Worm (Caenorhabditis elegans) whole organism, L4 larva: Measurements from ENCODE around the gene unc-71.

Source experiments
- F10B5.3 ChIP-seq: sonication (generic microtip); optimal IDR thresholded peaks from 2 replicates; lab custom pipeline; 2016; ENCODE audit warnings: mild to moderate bottlenecking, missing genetic modification characterization, missing compliant biosample characterization
- F26F4.8 ChIP-seq: fragments of 200-800 bp; sonication (Bioruptor generic); conservative IDR thresholded peaks from 2 replicates; pipeline ENCODE4 v1.3.6; 2022; ENCODE audit warnings: missing genetic modification characterization, missing compliant biosample characterization
- F37D6.2 ChIP-seq: sonication (generic microtip); optimal IDR thresholded peaks from 2 replicates; lab custom pipeline; 2016; ENCODE audit warnings: mild to moderate bottlenecking, missing genetic modification characterization, missing compliant biosample characterization
- F49E8.2 ChIP-seq: sonication (generic microtip); optimal IDR thresholded peaks from 2 replicates; lab custom pipeline; 2016; ENCODE audit warnings: missing compliant biosample characterization, mild to moderate bottlenecking, missing genetic modification characterization, borderline replicate concordance
- T20F7.1 ChIP-seq: fragments of 200-800 bp; sonication (Bioruptor generic); optimal IDR thresholded peaks from 2 replicates; lab custom pipeline; 2018; ENCODE audit warnings: mild to moderate bottlenecking, missing genetic modification characterization, missing compliant biosample characterization
- T26A8.4 ChIP-seq: fragments of 200-800 bp; sonication (Bioruptor generic); IDR thresholded peaks from 2 replicates; pipeline ENCODE4 v1.3.6; 2022; ENCODE audit warnings: missing genetic modification characterization, missing compliant biosample characterization
- Y105C5A.15 ChIP-seq: fragments of 200-800 bp; sonication (Bioruptor generic); IDR thresholded peaks from 2 replicates; pipeline ENCODE4 v1.3.6; 2022; ENCODE audit warnings: missing genetic modification characterization, missing compliant biosample characterization
- Y5F2A.4 ChIP-seq: fragments of 200-800 bp; sonication (Bioruptor generic); optimal IDR thresholded peaks from 2 replicates; lab custom pipeline; 2018; ENCODE audit warnings: mild to moderate bottlenecking, missing genetic modification characterization, missing compliant biosample characterization
- ZK337.2 ChIP-seq: fragments of 200-800 bp; sonication (Bioruptor generic); IDR thresholded peaks from 2 replicates; pipeline ENCODE4 v1.3.6; 2022; ENCODE audit warnings: missing genetic modification reagents, missing genetic modification characterization, missing compliant biosample characterization
- aha-1 ChIP-seq: fragments of 150-350 bp; peaks from one replicate; lab custom pipeline; 2014; ENCODE audit warnings: missing biosample characterization, missing genetic modification characterization
- aly-2 ChIP-seq: sonication (generic microtip); optimal IDR thresholded peaks from 2 replicates; lab custom pipeline; 2018; ENCODE audit warnings: missing biosample characterization, missing genetic modification characterization
- ama-1 ChIP-seq: fragments of 150-350 bp; optimal IDR thresholded peaks from 2 replicates; lab custom pipeline; 2014; ENCODE audit warnings: inconsistent platforms, mixed read lengths
- ceh-62 ChIP-seq: sonication (generic microtip); optimal IDR thresholded peaks from 2 replicates; lab custom pipeline; 2017; ENCODE audit warnings: missing biosample characterization, missing genetic modification characterization
- ces-1 ChIP-seq: fragments of 150-350 bp; sonication (generic microtip); optimal IDR thresholded peaks from 4 replicates; lab custom pipeline; 2014; ENCODE audit warnings: missing biosample characterization, missing genetic modification reagents, missing genetic modification characterization
- daf-12 ChIP-seq: fragments of 150-350 bp; optimal IDR thresholded peaks from 2 replicates; lab custom pipeline; 2014; ENCODE audit warnings: missing biosample characterization, missing genetic modification reagents, missing genetic modification characterization
- daf-16 ChIP-seq, 3 experiments: sonication (generic microtip); optimal IDR thresholded peaks; 2 replicates each; lab custom pipeline; 2016 to 2017; ENCODE audit warnings: missing genetic modification characterization in 3 of 3, missing genetic modification reagents in 3 of 3, mild to moderate bottlenecking in 2 of 3, missing compliant biosample characterization in 2 of 3, missing biosample characterization in 1 of 3, moderate library complexity in 1 of 3
- dve-1 ChIP-seq: sonication (generic microtip); optimal IDR thresholded peaks from 2 replicates; lab custom pipeline; 2017; ENCODE audit warnings: antibody characterized with exemption, mild to moderate bottlenecking, missing genetic modification characterization, missing compliant biosample characterization; ENCODE audit not compliant: insufficient read depth
- egl-43 ChIP-seq: fragments of 200-800 bp; sonication (Bioruptor generic); IDR thresholded peaks from 2 replicates; pipeline ENCODE4 v1.3.6; 2022; ENCODE audit warnings: missing genetic modification reagents, missing genetic modification characterization, missing compliant biosample characterization
- gei-8 ChIP-seq: fragments of 200-800 bp; sonication (Bioruptor generic); optimal IDR thresholded peaks from 2 replicates; lab custom pipeline; 2018; ENCODE audit warnings: mild to moderate bottlenecking, missing genetic modification characterization, missing compliant biosample characterization
- hif-1 ChIP-seq, 2 experiments: sonication (generic microtip); optimal IDR thresholded peaks; 2 replicates each; lab custom pipeline; 2016 to 2017; ENCODE audit warnings: missing compliant biosample characterization in 2 of 2, missing genetic modification characterization in 2 of 2, missing genetic modification reagents in 2 of 2, missing genotype in 2 of 2, mild to moderate bottlenecking in 1 of 2
- hlh-11 ChIP-seq: fragments of 200-800 bp; sonication (Bioruptor generic); optimal IDR thresholded peaks from 2 replicates; lab custom pipeline; 2018; ENCODE audit warnings: mild to moderate bottlenecking, missing genetic modification characterization, missing compliant biosample characterization
- lin-1 ChIP-seq: fragments of 200-800 bp; sonication (Bioruptor generic); IDR thresholded peaks from 2 replicates; pipeline ENCODE4 v1.3.6; 2022; ENCODE audit warnings: missing genetic modification reagents, missing genetic modification characterization, missing compliant biosample characterization
- mdl-1 ChIP-seq, 2 experiments: fragments of 150-350 bp in 1 of 2; sonication (generic microtip) in 1 of 2; optimal IDR thresholded peaks; 2 replicates each; lab custom pipeline; 2014 to 2017; ENCODE audit warnings: missing biosample characterization in 2 of 2, missing genetic modification characterization in 2 of 2
- mdt-29 ChIP-seq: fragments of 200-800 bp; sonication (Bioruptor generic); IDR thresholded peaks from 2 replicates; pipeline ENCODE4 v1.3.6; 2022; ENCODE audit warnings: missing genetic modification reagents, missing genetic modification characterization, missing compliant biosample characterization
- mep-1 ChIP-seq: fragments of 150-350 bp; sonication (generic microtip); optimal IDR thresholded peaks from 3 replicates; lab custom pipeline; 2014; ENCODE audit warnings: missing biosample characterization, missing genetic modification characterization
- nhr-102 ChIP-seq: sonication (generic microtip); optimal IDR thresholded peaks from 2 replicates; lab custom pipeline; 2016; ENCODE audit warnings: mild to moderate bottlenecking, missing genetic modification characterization, moderate library complexity, missing compliant biosample characterization
- nhr-111 ChIP-seq: fragments of 200-800 bp; sonication (Bioruptor generic); optimal IDR thresholded peaks from 2 replicates; lab custom pipeline; 2018; ENCODE audit warnings: mild to moderate bottlenecking, missing genetic modification characterization, missing compliant biosample characterization
- nhr-25 ChIP-seq: sonication (generic microtip); optimal IDR thresholded peaks from 2 replicates; lab custom pipeline; 2017; ENCODE audit warnings: missing genetic modification characterization, mild to moderate bottlenecking, missing compliant biosample characterization, antibody characterized with exemption, moderate library complexity, borderline replicate concordance; ENCODE audit not compliant: insufficient read depth
- nhr-76 ChIP-seq: fragments of 150-350 bp; optimal IDR thresholded peaks from 2 replicates; lab custom pipeline; 2014; ENCODE audit warnings: missing biosample characterization, missing genetic modification characterization
- nhr-77 ChIP-seq: fragments of 150-350 bp; optimal IDR thresholded peaks from 2 replicates; lab custom pipeline; 2014; ENCODE audit warnings: missing biosample characterization, missing genetic modification characterization
- pha-4 ChIP-seq, 2 experiments: fragments of 150-350 bp in 1 of 2; fragments of 200-800 bp in 1 of 2; sonication (Bioruptor generic) in 1 of 2; IDR thresholded peaks in 1 of 2; optimal IDR thresholded peaks in 1 of 2; 2 replicates each; pipeline versions ENCODE4 v1.3.6 to Lab custom; 2014 to 2022; ENCODE audit warnings: missing genetic modification characterization in 2 of 2, missing genetic modification reagents in 2 of 2, missing biosample characterization in 1 of 2, missing compliant biosample characterization in 1 of 2
- php-3 ChIP-seq: fragments of 200-800 bp; sonication (Bioruptor generic); IDR thresholded peaks from 2 replicates; pipeline ENCODE4 v1.3.6; 2022; ENCODE audit warnings: missing genetic modification reagents, missing genetic modification characterization, missing compliant biosample characterization
- set-16 ChIP-seq: fragments of 200-800 bp; sonication (Bioruptor generic); IDR thresholded peaks from 2 replicates; pipeline ENCODE4 v1.3.6; 2022; ENCODE audit warnings: missing genetic modification reagents, missing genetic modification characterization, missing compliant biosample characterization
- snpc-1.2 ChIP-seq: fragments of 200-800 bp; sonication (Bioruptor generic); IDR thresholded peaks from 2 replicates; pipeline ENCODE4 v1.3.6; 2022; ENCODE audit warnings: missing genetic modification reagents, missing genetic modification characterization, missing compliant biosample characterization
- unc-62 ChIP-seq, 3 experiments: fragments of 150-350 bp in 1 of 3; sonication (generic microtip); optimal IDR thresholded peaks in 2 of 3; peaks in 1 of 3; 1 replicate in 1 of 3; 2 replicates in 2 of 3; lab custom pipeline; 2014 to 2017; ENCODE audit warnings: missing biosample characterization in 3 of 3, missing genetic modification characterization in 3 of 3, missing genetic modification reagents in 3 of 3, missing genotype in 1 of 3
- vab-7 ChIP-seq: fragments of 200-800 bp; sonication (Bioruptor generic); IDR thresholded peaks from 2 replicates; pipeline ENCODE4 v1.3.6; 2022; ENCODE audit warnings: missing genetic modification reagents, missing genetic modification characterization, missing compliant biosample characterization
- zfp-2 ChIP-seq: sonication (generic microtip); optimal IDR thresholded peaks from 2 replicates; lab custom pipeline; 2016; ENCODE audit warnings: mild to moderate bottlenecking, missing genetic modification characterization, missing compliant biosample characterization
- zip-11 ChIP-seq: fragments of 200-800 bp; sonication (Bioruptor generic); IDR thresholded peaks from 2 replicates; pipeline ENCODE4 v1.3.6; 2022; ENCODE audit warnings: missing genetic modification characterization, missing compliant biosample characterization
- zip-2 ChIP-seq: fragments of 150-350 bp; optimal IDR thresholded peaks from 2 replicates; lab custom pipeline; 2014; ENCODE audit warnings: missing biosample characterization, missing genetic modification characterization
- ztf-11 ChIP-seq: fragments of 150-350 bp; optimal IDR thresholded peaks from 2 replicates; lab custom pipeline; 2014; ENCODE audit warnings: missing biosample characterization, missing genetic modification characterization

Gene unc-71

DNA sequence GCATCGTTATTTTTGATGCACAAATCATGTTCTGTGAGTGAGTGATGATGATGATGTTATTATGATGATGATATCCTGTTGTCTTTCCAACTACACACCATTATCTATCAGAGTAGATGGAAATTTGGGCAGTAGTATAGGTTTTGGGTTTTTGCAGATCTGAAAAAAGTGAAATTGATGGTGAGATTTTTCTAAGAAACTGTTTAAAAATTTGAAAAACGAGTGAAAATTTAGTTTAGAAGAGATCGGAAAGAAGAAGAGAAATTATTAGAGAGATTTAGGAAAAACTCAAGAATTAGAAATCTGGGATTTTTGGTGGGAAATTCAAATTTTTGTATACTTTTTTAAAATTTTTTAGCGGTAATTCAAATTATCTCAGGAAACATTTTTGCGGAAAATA lies at the start of gene unc-71, which contains the start of gene Y37D8A.29:
TSS of gene unc-71 (minus strand) at position 159 of the 400 bp plus-strand sequence.
TSS of gene Y37D8A.29 (minus strand) at position 101 of the 400 bp plus-strand sequence.
- TF ChIP-seq unc-62 (GFP tag; optimal IDR thresholded peaks at IDR 0.05 in 1 of 2; lab: Kevin White, UChicago) (peak in 1 of 2 experiments; percentile 20), unc-62 (tag; optimal IDR thresholded peaks at IDR 0.05; lab: Kevin White, UChicago) (no peak), Y105C5A.15 (GFP tag; lab: Robert Waterston, UW) (no peak)

DNA sequence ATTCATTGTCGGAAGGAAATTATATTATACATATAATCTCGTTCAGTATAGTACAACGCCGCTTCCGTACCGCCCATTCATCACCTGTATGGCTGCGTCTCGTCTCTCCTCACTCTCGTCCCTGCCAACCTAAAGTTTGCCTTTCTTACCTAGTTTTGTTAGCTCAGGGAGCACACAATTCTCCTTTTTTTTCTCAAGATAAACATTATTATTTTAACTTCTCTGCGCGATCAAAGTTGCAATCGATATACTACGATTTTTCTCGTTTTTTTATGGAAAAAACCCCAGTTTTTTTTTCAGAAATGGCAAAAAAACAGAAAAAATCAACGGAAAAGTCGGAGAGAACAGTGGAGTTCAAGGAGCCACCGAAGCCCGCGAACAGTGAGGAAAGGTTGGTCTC lies 42.9 kb upstream of the unc-71 start, which contains the start of gene epg-3:
TSS of gene epg-3 (plus strand) at position 301 of the 400 bp plus-strand sequence.
- TF ChIP-seq Y5F2A.4 (GFP tag; lab: Kevin White, UChicago) (no peak), unc-62 (GFP tag; optimal IDR thresholded peaks at IDR 0.05 in 1 of 2; lab: Kevin White, UChicago) (peak in 1 of 2 experiments; percentile 44), unc-62 (tag; optimal IDR thresholded peaks at IDR 0.05; lab: Kevin White, UChicago) (no peak), egl-43 (GFP tag; lab: Robert Waterston, UW) (no peak), daf-12 (tag; lab: Kevin White, UChicago) (no peak), ceh-62 (tag; lab: Kevin White, UChicago) (no peak), aha-1 (peak; percentile 72), hif-1 (tag; optimal IDR thresholded peaks at IDR 0.05; lab: Kevin White, UChicago) (no peak)
- TF ChIP-seq, all 104 proteins: peak for 2

DNA sequence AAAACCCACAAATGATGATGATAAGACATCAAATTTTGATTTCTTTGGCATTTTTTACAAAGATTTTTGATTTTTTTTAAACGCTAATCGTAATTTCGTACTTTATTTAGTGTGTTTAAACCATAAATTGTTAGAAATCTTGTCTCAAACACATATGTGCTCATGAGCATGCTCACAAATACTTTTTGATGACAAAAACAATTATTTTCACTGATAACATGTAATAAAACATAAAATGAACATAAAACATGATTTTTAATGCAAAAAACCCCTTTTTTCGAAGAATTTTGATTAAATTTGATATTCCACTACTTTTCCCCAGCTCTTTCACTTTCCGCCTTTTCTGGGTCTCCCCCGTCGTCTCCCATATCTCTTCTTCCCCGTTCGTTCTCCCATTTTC lies 41.2 kb upstream of the unc-71 start:
- no peak for TF ChIP-seq hlh-11
- TF ChIP-seq php-3, result peak; percentile 66; the same call in 1 of the 2 replicates
- no peak for TF ChIP-seq F37D6.2 (tag; lab: Kevin White, UChicago)
- no peak for TF ChIP-seq daf-16 (GFP tag; optimal IDR thresholded peaks at IDR 0.05; lab: Kevin White, UChicago)
- TF ChIP-seq daf-16 (tag; optimal IDR thresholded peaks at IDR 0.05; lab: Kevin White, UChicago), result peak; percentile 23
- TF ChIP-seq, all 104 proteins: peak for 2

DNA sequence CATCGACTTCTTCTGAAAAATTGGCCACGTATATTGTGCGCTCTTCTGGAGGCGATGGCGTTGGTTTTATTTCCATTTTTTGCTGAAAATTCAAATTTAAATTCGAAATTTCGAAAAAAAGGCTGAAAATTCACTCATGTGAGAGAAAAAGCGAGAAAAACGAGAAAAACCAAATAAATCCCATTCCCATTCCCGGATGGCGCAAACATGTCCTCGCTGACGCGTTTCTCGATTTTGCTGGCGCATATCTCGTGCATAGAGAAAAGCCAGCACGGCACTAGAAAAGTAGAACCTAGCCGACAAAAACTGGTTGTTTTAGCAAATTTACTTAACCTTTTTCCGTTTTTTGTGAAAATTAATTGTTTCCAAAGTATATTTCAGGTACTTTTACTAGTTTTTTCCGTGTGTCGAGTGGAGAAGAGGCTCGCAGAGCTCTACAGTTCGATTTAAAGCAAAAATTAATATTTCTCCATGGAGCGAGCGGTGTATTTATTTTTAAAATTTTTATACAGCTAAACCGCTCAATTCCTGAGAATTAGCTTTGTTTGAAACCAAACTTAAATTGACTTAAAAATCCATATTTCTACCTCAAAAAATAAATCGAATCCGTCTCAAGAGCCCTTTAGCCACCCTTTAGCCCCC lies 40.4 kb upstream of the unc-71 start, which contains the start of gene rbm-7:
TSS of gene rbm-7 (minus strand) at position 82 of the 642 bp plus-strand sequence.
- TF ChIP-seq F49E8.2 (tag; lab: Kevin White, UChicago), result no peak
- TF ChIP-seq mdt-29 (GFP tag; lab: Robert Waterston, UW), result no peak
- TF ChIP-seq snpc-1.2 (GFP tag; lab: Robert Waterston, UW), result no peak
- TF ChIP-seq ces-1 (GFP tag; lab: Kevin White, UChicago), result no peak
- no peak for TF ChIP-seq F10B5.3 (tag; lab: Kevin White, UChicago)
- TF ChIP-seq dve-1 (tag; lab: Kevin White, UChicago), result peak; percentile 62
- TF ChIP-seq nhr-77 (tag; lab: Kevin White, UChicago), result peak; percentile 25
- TF ChIP-seq aly-2 (tag; lab: Kevin White, UChicago), result no peak
- no peak for TF ChIP-seq ZK337.2 (GFP tag; lab: Robert Waterston, UW)
- TF ChIP-seq nhr-102, result peak; percentile 48
- no peak for TF ChIP-seq set-16 (GFP tag; lab: Robert Waterston, UW)
- no peak for TF ChIP-seq unc-62 (GFP tag; optimal IDR thresholded peaks at IDR 0.05 in 1 of 2; lab: Kevin White, UChicago)
- TF ChIP-seq unc-62 (tag; optimal IDR thresholded peaks at IDR 0.05; lab: Kevin White, UChicago), result no peak
- no peak for TF ChIP-seq Y5F2A.4 (GFP tag; lab: Kevin White, UChicago)
- TF ChIP-seq egl-43 (GFP tag; lab: Robert Waterston, UW), result 0 out of 2 replicates have a peak, but pooled peaks have one; percentile 30
- TF ChIP-seq nhr-76, result no peak
- TF ChIP-seq F26F4.8 (GFP tag; lab: Robert Waterston, UW), result no peak
- TF ChIP-seq T20F7.1 (GFP tag; lab: Kevin White, UChicago), result no peak
- TF ChIP-seq gei-8, result no peak
- no peak for TF ChIP-seq nhr-25 (tag; lab: Kevin White, UChicago)
- TF ChIP-seq zfp-2 (tag; lab: Kevin White, UChicago), result no peak
- no peak for TF ChIP-seq pha-4 (GFP tag; IDR thresholded peaks at IDR 0.05; lab: Robert Waterston, UW)
- no peak for TF ChIP-seq pha-4 (tag; optimal IDR thresholded peaks at IDR 0.05; lab: Kevin White, UChicago)
- TF ChIP-seq aha-1, result no peak
- TF ChIP-seq hif-1 (tag; optimal IDR thresholded peaks at IDR 0.05; lab: Kevin White, UChicago), result peak in 1 of 2 experiments; percentile 32
- TF ChIP-seq T26A8.4, result peak; percentile 79
- TF ChIP-seq zip-2 (tag; lab: Kevin White, UChicago), result no peak
- TF ChIP-seq mep-1 (tag; lab: Kevin White, UChicago), result peak; percentile 75
- TF ChIP-seq mdl-1 (tag; optimal IDR thresholded peaks at IDR 0.05; lab: Kevin White, UChicago), result no peak
- TF ChIP-seq ama-1 (lab: Kevin White, UChicago), result peak; percentile 53
- no peak for TF ChIP-seq zip-11 (GFP tag; lab: Robert Waterston, UW)
- no peak for TF ChIP-seq vab-7 (GFP tag; lab: Robert Waterston, UW)
- no peak for TF ChIP-seq ztf-11 (tag; lab: Kevin White, UChicago)
- no peak for TF ChIP-seq nhr-111 (GFP tag; lab: Kevin White, UChicago)
- no peak for TF ChIP-seq lin-1 (GFP tag; lab: Robert Waterston, UW)
